Worm (Caenorhabditis elegans) whole organism, L4/young adult: ENCODE results near the gene exc-5.

Experiments used
- W03F9.2 ChIP-seq: fragments of 150-350 bp; optimal IDR thresholded peaks from 2 replicates; lab custom pipeline; 2014; ENCODE audit warnings: missing biosample characterization, missing genetic modification characterization
- dao-5 ChIP-seq: sonication (generic microtip); optimal IDR thresholded peaks from 2 replicates; lab custom pipeline; 2016; ENCODE audit warnings: missing genotype, missing genetic modification characterization, moderate library complexity, missing compliant biosample characterization
- him-1 ChIP-seq: sonication (generic microtip); optimal IDR thresholded peaks from 2 replicates; lab custom pipeline; 2016; ENCODE audit warnings: missing genotype, missing genetic modification reagents, missing genetic modification characterization, missing compliant biosample characterization

ce11 chrIV:8796246-8796645, 17.2 kb downstream of the exc-5 start:
- TF ChIP-seq him-1 (tag; lab: Kevin White, UChicago) (peak; percentile 73), dao-5 (tag; lab: Kevin White, UChicago) (no peak), W03F9.2 (tag; lab: Kevin White, UChicago) (no peak)
